Fruit fly (Drosophila melanogaster): ENCODE measurements around the gene CAH16.
A peak's percentile ranks its signal among the peaks of the same experiment; 100 is the strongest.

The CAH16 gene

DNA sequence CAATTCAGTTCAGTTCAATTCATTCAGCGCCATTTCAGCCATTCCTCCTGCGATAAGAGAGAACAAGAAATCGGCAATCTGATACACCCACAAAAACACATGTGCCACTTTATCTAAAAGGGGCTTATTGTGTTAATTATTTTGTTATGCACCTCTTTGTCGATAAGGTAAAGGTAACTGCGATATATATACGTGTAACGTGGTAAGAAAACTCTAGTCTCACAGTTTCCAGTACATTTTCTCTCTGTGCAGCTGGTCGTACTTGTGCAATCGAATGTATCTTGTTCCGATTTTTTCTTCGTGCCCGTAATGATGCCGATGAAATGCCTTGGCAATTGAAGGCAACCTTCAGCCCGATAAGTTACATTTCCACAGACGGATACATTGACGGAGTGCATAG is 27.5 kb downstream of the CAH16 start:
- TF ChIP-seq foxo (GFP tag; optimal IDR thresholded peaks at IDR 0.05) (peak in 1 of 2 experiments; percentile 11), br (GFP tag; optimal IDR thresholded peaks at IDR 0.05) (peak; percentile 1), h (GFP tag; optimal IDR thresholded peaks at IDR 0.05) (peak; percentile 22), rgr (GFP tag; optimal IDR thresholded peaks at IDR 0.05) (no peak)

DNA sequence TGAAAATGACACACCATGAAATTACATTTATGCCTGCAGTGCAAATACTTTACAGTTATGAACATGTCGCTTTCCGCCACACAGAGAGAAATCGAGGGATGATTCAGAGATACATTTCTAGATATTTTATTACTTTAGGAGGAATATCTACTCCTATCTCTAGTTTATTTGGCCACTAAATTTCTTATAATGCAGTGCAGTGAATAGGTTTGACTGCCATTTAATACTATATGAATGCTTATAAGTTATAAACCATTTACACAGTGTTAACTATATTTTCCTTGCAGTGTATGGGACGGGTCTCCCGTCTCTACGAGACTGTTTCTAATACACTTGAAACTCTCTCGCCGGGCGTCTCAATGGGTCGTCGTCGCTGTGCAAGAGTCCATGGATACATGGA is 30.1 kb downstream of the CAH16 start:
- no peak for TF ChIP-seq Mio (GFP tag; optimal IDR thresholded peaks at IDR 0.05)

DNA sequence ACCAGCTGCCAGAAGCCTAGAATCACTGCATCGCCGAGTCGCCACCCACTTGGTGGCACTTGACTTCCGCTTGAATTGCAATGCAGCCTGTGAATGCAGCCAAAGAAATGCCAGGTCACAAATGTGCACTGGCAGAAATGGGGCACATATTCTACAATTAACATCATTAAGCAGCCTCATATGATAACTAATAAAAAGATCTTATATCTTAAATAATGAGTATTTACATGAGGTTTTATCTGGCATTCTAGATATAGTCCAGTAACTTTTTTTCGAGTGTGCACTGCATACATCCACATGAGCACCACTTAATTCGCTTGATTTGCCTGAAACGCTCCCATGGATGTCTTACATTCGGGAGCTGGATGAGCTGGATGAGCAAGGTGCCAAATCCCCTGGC is 35.6 kb downstream of the CAH16 start:
- TF ChIP-seq sage (GFP tag; optimal IDR thresholded peaks at IDR 0.05) (no peak), OdsH (GFP tag; optimal IDR thresholded peaks at IDR 0.05) (peak; percentile 22), usp (GFP tag; optimal IDR thresholded peaks at IDR 0.05) (no peak), br (GFP tag; optimal IDR thresholded peaks at IDR 0.05) (no peak), woc (GFP tag; optimal IDR thresholded peaks at IDR 0.05) (no peak), N (GFP tag; optimal IDR thresholded peaks at IDR 0.05) (no peak), Myc (optimal IDR thresholded peaks at IDR 0.05) (no peak), ey (GFP tag; optimal IDR thresholded peaks at IDR 0.05) (peak; percentile 17), HLH106 (tag; optimal IDR thresholded peaks at IDR 0.05) (peak; percentile 41), rgr (GFP tag; optimal IDR thresholded peaks at IDR 0.05) (peak; percentile 21), foxo (GFP tag; optimal IDR thresholded peaks at IDR 0.05) (peak in 1 of 2 experiments; percentile 3), fru (GFP tag; optimal IDR thresholded peaks at IDR 0.05) (peak; percentile 8), CG9705 (GFP tag; optimal IDR thresholded peaks at IDR 0.05) (no peak)

DNA sequence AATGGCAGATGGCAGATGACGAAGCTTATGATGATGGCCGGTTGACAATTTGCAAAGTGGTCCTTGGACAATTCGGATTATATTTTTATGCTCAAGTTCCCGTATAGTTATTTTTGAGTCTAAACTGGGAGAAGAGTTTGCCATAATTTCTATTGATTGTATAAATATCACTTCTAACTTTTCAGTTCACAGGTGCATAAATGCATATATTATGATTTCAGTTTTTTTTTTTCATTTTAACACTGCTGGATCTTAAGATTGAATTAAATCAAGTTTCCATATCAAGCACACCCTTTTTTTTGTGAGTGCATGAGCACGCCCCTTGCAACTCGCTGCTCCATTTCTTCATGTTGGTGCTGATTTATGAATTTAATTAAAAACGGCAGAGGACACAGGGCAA is 36.9 kb downstream of the CAH16 start:
- no peak for TF ChIP-seq N (GFP tag; optimal IDR thresholded peaks at IDR 0.05)
- TF ChIP-seq Dif (GFP tag; optimal IDR thresholded peaks at IDR 0.05; ENCODE audit: partially characterized antibody), result no peak
- no peak for TF ChIP-seq sage (GFP tag; optimal IDR thresholded peaks at IDR 0.05)
- peak; percentile 57 for TF ChIP-seq ey (GFP tag; optimal IDR thresholded peaks at IDR 0.05)
- no peak for TF ChIP-seq dsf (GFP tag; optimal IDR thresholded peaks at IDR 0.05; ENCODE audit: borderline replicate concordance)
- TF ChIP-seq usp (GFP tag; optimal IDR thresholded peaks at IDR 0.05), result no peak
- TF ChIP-seq HLH106 (tag; optimal IDR thresholded peaks at IDR 0.05), result peak; percentile 32
- TF ChIP-seq GATAd (GFP tag; optimal IDR thresholded peaks at IDR 0.05), result no peak
- TF ChIP-seq Sp1 (GFP tag; optimal IDR thresholded peaks at IDR 0.05), result peak; percentile 32
- TF ChIP-seq Vsx2 (GFP tag; optimal IDR thresholded peaks at IDR 0.05; ENCODE audit: partially characterized antibody), result no peak
- no peak for TF ChIP-seq CrebA (GFP tag; optimal IDR thresholded peaks at IDR 0.05; ENCODE audit: borderline replicate concordance)
- TF ChIP-seq Mio (GFP tag; optimal IDR thresholded peaks at IDR 0.05), result no peak
- TF ChIP-seq Hnf4 (GFP tag; optimal IDR thresholded peaks at IDR 0.05), result no peak
- TF ChIP-seq sv (GFP tag; optimal IDR thresholded peaks at IDR 0.05), result no peak
- TF ChIP-seq pan (optimal IDR thresholded peaks at IDR 0.05), result no peak
- no peak for TF ChIP-seq CG9705 (GFP tag; optimal IDR thresholded peaks at IDR 0.05)
- TF ChIP-seq Hr83 (GFP tag; optimal IDR thresholded peaks at IDR 0.05; ENCODE audit: poor library complexity, severe bottlenecking), result no peak
- TF ChIP-seq dmrt93B (GFP tag; optimal IDR thresholded peaks at IDR 0.05), result no peak
- TF ChIP-seq foxo (GFP tag; optimal IDR thresholded peaks at IDR 0.05), result peak in 1 of 2 experiments; percentile 53
- peak; percentile 52 for TF ChIP-seq OdsH (GFP tag; optimal IDR thresholded peaks at IDR 0.05)
- no peak for TF ChIP-seq Dfd (GFP tag; optimal IDR thresholded peaks at IDR 0.05)
- TF ChIP-seq br (GFP tag; optimal IDR thresholded peaks at IDR 0.05), result peak; percentile 24
- TF ChIP-seq brk (GFP tag; optimal IDR thresholded peaks at IDR 0.05), result no peak
- TF ChIP-seq lola (GFP tag; optimal IDR thresholded peaks at IDR 0.05), result no peak
- no peak for TF ChIP-seq Rel (GFP tag; optimal IDR thresholded peaks at IDR 0.05)
- no peak for TF ChIP-seq Rel (tag; optimal IDR thresholded peaks at IDR 0.05)
- TF ChIP-seq psq (GFP tag; optimal IDR thresholded peaks at IDR 0.05), result peak; percentile 21
- TF ChIP-seq Abd-B (GFP tag; optimal IDR thresholded peaks at IDR 0.05), result no peak
- TF ChIP-seq Hr78 (GFP tag; optimal IDR thresholded peaks at IDR 0.05), result no peak
- peak; percentile 55 for TF ChIP-seq fru (GFP tag; optimal IDR thresholded peaks at IDR 0.05)
- TF ChIP-seq Myc (optimal IDR thresholded peaks at IDR 0.05), result no peak
- no peak for TF ChIP-seq jim (GFP tag; optimal IDR thresholded peaks at IDR 0.05)
- no peak for TF ChIP-seq tai (GFP tag; optimal IDR thresholded peaks at IDR 0.05)
- TF ChIP-seq Jra (GFP tag; optimal IDR thresholded peaks at IDR 0.05), result no peak
- TF ChIP-seq h (GFP tag; optimal IDR thresholded peaks at IDR 0.05), result peak; percentile 6
- peak; percentile 24 for TF ChIP-seq woc (GFP tag; optimal IDR thresholded peaks at IDR 0.05)
- no peak for TF ChIP-seq CG32264 (GFP tag; optimal IDR thresholded peaks at IDR 0.05)
- no peak for TF ChIP-seq dl (GFP tag; optimal IDR thresholded peaks at IDR 0.05; ENCODE audit: insufficient read depth in 1 of 2, partially characterized antibody in 2 of 2)
- peak; percentile 60 for TF ChIP-seq rgr (GFP tag; optimal IDR thresholded peaks at IDR 0.05)
